Worm (Caenorhabditis elegans): Measurements from ENCODE around the gene C47D12.5.

The C47D12.5 gene

DNA sequence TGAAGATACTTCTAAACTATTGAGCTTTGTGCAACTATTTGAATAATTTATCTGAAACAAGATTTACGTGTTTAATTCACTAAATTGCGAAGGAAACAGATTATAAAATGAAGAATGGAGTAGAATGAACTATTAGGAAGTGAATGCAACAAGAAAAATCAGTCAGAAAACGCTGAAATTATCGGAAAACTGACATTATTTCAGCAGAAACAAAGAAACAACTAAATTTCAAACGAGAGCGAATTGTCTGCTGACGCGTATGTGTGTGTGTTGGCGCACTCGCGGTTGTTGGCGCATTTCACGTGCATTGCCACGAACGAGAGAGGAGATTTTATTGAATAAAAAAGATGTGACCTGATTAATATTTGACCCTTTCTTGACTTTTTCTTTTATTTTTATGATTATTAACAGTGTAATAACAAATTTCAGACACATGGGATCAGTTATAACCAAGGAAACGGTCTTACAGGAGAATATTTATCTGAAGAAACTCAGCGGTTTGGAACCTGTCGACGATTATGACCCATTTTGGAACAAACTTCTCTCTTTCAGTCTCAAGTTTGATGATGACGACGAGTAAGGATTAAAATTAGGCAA lies 9.1 kb downstream of the C47D12.5 start, which contains the start of the genes trr-1 and C47D12.2:
Gene trr-1, minus strand, starts transcription at position 51 of the 597 bp plus-strand sequence.
Gene C47D12.2, plus strand, starts transcription at position 430 of the 597 bp plus-strand sequence.
- no peak for TF ChIP-seq unc-62 (GFP tag; optimal IDR thresholded peaks at IDR 0.05)

DNA sequence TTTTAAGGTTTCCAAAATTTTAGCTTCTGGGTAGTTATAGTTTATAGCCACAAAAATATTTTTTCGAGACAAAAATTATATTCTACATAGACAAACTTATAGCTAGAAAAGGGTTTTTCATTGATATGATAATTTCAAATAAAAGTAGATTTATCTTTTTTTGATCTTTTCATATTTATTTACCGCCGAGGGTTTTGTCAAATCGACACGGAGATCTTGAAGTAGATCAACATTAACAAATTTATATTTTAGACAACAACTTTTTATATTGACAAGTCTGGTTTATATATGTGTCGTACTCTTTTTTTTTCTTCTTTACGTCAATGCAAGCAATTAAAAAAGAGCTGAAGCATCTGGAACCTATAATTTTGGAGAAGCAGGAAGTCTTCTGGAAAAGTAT lies 26.2 kb downstream of the C47D12.5 start:
- no peak for TF ChIP-seq unc-62 (GFP tag; optimal IDR thresholded peaks at IDR 0.05)

DNA sequence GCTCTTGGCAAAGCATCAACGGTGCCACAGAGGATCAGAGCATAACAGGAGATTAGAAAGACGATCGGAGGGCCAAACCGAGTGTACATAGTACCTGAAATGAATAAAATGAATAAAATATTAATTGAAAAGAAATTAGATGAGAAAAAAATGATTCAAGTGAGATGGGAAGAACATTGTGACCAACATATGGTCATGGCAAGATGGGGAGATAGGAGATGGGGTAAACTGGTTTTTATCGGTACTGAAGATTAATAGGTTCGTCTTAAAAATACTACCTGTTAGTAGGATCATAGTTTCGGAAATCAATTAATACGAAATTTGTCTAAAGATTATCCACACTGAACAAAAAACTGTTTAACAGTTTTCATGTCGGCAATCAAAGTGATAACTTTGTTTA lies 28.0 kb downstream of the C47D12.5 start, which contains the start of gene nep-1:
Gene nep-1, minus strand, starts transcription at position 101 of the 400 bp plus-strand sequence.
- no peak for TF ChIP-seq unc-62 (GFP tag; optimal IDR thresholded peaks at IDR 0.05)

DNA sequence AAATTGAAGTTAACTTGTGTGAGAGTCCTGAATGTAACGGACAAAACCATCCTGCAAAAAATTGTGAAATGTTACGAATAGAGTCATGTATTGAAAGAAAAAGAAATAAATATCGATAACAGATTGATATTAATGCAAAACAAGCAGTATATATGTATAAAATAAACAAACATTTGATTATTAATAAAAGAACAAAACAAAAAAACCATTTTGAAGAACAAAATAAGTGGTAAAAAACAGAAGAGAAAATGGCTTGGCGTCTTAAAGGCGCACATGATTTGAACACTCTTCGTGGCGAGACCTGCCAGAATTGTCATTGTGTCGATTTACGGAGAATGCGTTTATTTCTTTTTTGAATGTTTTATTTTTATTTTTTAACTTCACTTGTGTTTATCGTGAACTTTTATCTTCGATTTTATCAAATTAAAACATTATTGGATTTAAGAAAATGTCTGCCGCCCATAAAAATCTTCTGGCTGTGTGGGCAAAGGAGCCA lies 32.4 kb downstream of the C47D12.5 start, which contains the start of the genes rad-23 and rpn-12:
Gene rad-23, minus strand, starts transcription at position 51 of the 496 bp plus-strand sequence.
Gene rpn-12, plus strand, starts transcription at position 446 of the 496 bp plus-strand sequence.
- no peak for TF ChIP-seq unc-62 (GFP tag; optimal IDR thresholded peaks at IDR 0.05)

DNA sequence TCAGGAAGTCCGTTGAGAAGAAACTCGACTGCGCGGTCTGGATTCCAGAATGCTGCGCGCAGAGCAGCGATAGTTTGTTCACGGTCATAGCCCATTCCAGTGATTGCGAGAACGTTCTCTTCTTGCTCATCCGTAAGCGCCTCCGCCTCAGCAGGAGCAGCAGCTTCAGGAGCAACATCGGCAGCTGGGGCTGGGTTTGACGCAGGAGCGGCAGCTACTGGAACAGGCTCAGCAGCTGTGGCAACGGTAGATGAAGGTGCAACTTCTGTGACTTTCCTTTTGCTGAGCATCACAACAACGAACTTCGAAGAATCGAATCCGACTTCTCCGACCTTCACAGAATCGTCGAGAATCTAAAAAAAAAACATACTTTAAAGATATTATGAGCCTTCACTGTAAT lies 33.0 kb downstream of the C47D12.5 start:
- no peak for TF ChIP-seq unc-62 (GFP tag; optimal IDR thresholded peaks at IDR 0.05)

DNA sequence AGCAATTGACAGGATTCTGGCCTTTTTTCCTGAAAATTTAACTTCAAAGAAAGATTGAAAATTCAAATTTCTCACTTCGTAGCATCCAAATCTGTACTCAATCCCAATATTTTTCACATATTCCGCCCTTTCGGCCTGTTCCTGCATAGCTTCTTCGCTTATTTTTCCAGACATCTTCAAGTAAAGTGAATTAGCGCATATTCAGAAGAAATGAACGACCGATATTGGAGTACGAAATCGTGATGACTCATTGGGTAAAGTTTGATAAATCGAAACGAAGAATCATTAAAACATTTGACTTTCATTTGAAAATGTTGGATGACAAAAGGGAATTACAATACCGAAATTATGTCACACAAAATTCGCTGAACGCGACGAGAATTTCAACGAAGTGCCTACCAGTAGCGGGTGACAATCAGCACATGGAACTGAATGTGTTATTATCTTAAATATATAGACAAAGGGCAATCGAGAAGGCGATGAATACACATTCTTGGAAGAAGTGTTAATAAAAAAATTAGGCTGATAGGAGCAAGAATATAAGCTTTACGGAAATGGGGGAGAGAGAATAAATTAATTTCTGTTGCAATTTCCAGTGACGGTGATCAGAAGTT lies 34.0 kb downstream of the C47D12.5 start, which contains the start of gene coa-7:
Gene coa-7, minus strand, starts transcription at position 174 of the 614 bp plus-strand sequence.
- TF ChIP-seq unc-62 (GFP tag; optimal IDR thresholded peaks at IDR 0.05) = no peak

DNA sequence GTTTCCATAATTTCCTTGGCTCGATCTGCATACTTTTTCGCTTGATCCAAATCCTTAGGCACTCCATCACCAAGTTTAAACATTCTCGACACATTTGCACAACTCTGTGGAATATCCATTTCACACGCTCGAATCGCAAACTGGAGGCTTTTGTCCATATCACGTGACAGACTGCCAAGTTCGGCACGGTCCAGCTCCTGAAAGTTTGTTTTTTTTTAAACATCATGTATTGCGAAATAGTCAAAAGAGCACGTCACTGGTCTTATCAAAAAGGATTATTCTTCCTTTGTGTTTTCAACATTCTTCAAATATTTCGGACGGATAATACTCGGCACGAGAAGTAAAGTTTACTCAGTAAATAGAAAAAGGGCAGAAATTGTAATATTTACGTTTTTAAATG lies 35.8 kb downstream of the C47D12.5 start:
- TF ChIP-seq unc-62 (GFP tag; optimal IDR thresholded peaks at IDR 0.05) = no peak

DNA sequence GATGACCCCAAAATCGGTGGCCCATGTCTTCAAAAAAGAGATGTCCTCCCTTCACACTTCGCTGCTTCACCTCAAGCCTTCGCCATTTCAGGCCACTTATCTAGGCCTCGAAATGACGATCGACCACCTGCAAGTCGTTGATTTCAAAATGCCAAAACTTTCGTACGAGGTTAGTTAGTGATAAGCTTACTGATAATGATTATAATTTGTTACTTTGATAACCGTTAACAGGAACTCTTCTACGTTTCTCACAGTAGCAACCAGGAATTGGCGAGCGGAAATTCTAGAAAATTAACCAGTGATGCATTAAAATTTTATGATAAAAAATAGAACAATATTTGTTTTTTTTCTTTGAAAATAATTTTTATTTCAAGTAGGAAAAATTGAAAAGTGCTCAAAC lies 38.2 kb downstream of the C47D12.5 start:
- TF ChIP-seq unc-62 (GFP tag; optimal IDR thresholded peaks at IDR 0.05) = no peak

DNA sequence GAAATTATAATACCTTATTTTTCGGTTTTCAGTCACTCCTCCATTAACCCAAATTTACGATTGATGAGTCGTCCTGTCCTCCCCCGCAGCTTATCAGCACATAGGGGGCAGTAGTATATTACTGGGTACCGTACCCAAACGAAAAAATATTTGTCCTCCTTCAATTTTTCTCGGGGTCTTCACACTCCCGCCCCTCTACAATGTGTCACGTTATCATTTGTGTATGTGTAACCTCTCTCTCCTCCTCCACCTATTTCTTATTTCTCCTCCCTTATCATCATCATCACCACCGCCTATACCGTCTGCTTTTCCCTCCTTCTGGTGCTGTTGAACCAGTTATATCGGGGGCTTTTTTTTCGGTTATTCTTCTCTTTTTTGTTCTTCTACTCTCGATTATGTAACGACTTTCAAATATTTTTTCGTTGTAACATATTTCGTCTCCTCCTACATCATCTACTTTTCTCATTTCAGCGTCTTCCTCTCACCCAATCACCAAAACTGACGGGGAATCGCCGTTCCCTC lies 38.7 kb downstream of the C47D12.5 start, which contains the start of gene ghi-1:
Gene ghi-1, plus strand, starts transcription at position 472 of the 522 bp plus-strand sequence.
- TF ChIP-seq unc-62 (GFP tag; optimal IDR thresholded peaks at IDR 0.05) = no peak

DNA sequence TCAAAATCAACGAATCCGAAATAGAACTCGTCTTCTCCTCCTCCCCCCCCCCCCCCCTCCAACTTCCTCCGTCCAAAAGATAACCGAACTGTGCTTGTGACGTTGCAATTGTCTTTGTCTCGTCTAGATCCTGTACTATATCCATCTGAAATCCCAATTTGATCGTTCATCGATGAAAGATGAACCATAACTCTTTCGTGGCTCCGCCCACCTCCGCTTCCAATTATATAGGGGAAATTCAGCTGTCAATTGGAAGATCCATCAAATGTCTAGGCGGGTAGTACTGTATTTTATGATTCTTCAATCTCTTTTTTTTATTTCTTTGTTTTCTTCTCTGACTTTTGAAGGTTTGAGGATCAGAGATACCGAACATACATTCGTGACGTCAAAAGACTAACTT lies 39.7 kb downstream of the C47D12.5 start:
- TF ChIP-seq unc-62 (GFP tag; optimal IDR thresholded peaks at IDR 0.05) = no peak

DNA sequence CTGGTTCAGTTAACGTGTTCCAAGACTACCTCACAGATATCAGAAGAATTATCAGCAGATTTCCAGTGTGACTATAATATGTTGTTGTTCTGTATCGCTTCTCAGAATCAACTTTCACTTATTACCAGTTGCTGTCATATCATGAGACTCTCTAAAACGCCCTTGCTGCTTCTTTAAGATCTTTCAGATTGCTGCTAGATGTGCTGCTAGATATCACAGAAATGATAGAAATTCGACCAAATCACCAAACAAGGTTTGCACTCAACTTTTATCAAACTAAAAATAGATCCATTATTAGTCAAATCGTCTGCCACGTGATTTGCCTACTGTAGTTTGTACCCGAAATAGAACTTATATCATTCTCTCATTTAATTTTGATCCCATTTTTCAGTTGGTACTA lies 40.5 kb downstream of the C47D12.5 start:
- no peak for TF ChIP-seq unc-62 (GFP tag; optimal IDR thresholded peaks at IDR 0.05)

DNA sequence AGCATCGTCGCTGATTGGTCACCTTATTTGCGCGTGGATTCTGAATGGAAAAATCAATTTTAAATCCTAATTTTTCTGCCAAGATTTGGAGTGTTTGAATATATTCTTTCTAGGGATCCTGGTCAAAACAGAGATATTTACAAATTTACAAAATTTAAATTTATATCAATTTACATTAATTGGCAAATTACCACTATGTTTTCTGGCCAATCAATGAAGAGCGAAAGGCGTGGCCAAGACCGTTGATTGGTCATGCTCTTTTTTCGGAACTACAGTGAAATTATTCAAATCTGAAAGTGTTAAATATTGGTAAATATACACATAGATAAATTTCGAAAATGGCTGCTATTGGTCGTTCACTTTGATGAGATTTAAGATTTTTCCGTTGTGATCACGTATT lies 42.3 kb downstream of the C47D12.5 start:
- no peak for TF ChIP-seq unc-62 (GFP tag; optimal IDR thresholded peaks at IDR 0.05)

DNA sequence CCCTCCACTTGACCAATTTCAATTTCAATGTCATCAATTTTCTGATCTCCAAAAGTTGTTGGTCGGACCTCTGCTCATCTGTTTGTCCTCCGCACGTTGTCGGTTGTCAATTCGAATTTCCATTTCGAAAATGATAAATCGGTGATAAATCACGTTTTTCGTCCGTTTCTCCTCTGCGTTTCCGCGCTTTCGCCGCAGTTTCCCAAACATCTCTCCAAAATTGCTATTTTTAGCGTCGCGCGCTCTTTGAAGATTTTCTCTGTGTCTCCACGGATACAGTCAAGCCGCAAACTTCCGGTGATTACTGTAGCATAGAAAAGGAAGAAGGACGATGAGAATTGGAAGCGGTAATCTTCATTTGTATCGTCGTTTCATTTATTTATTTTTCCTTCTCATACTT lies 43.1 kb downstream of the C47D12.5 start:
- TF ChIP-seq unc-62 (GFP tag; optimal IDR thresholded peaks at IDR 0.05) = no peak

DNA sequence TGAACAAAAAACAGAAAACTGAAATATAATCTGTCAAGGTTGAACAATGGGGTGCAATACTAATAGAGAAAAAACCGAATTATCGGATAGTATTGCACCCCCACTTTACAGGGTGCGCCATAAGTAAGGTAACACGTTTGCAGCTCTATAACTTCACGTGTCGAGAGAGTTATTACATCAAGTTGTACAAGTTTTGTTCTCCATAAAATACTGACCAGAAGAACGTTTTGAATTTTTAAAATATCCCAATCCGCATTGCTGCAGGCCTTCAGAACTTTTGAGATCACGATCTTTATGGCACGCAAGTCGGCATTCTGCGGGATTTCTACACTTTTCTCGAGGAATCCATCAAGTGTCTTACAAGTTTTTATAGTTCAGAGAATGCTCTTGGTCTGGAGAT lies 47.3 kb downstream of the C47D12.5 start:
- no peak for TF ChIP-seq unc-62 (GFP tag; optimal IDR thresholded peaks at IDR 0.05)

DNA sequence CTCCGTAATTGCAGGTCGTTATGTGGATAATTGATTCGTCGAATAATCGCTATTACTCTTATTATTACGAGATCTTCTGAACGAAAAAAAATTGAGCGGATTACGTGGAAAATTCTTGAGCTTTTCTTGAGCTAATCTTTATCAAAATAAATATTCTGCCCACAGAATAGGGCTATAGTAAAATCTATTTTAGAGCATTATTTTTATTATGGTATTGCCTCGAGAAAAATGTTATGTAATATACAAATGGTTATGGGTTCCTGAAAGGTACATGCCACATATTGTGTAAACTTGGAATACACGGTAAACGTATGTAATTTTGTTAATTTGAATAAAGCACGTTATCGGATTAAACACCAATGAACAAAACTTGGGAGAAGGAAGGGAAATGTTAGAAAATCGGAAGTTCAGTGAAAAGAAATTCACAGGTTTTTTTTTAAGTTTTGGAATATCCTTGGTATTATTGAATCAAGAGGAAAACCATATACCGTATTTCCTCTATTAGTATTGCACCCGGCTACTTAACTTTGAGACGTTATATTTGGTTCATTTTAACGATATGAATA lies 47.8 kb downstream of the C47D12.5 start:
- TF ChIP-seq unc-62 (GFP tag; optimal IDR thresholded peaks at IDR 0.05) = no peak

DNA sequence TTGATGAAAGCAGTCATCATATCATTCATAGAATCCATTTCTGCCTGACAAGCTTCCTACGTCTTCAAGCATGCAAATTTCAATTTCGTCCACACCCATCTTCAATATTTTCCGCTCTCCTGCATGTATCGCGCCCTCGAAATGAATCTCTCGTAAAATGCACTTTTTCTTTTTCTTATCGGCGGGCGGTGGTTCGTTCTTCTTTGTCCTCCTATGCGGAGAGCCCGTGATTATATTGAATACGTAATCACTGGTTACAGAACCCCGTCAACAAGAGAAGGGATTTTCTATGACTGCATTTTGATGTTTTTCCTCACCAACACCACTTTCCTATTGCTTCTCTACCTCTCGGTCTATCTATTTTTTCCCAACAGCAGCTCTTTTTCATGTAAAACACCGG lies 48.5 kb downstream of the C47D12.5 start:
- TF ChIP-seq unc-62 (GFP tag; optimal IDR thresholded peaks at IDR 0.05) = no peak
